Worm (Caenorhabditis elegans) whole organism, young adult: ENCODE results near the gene ubq-1.
A peak's percentile ranks its signal among the peaks of the same experiment; 100 is the strongest.

Experiments used
- B0035.1 ChIP-seq: sonication (generic microtip); optimal IDR thresholded peaks from 2 replicates; lab custom pipeline; 2016; ENCODE audit warnings: missing genetic modification characterization, mild to moderate bottlenecking, missing compliant biosample characterization, missing genotype, missing genetic modification reagents
- B0336.3 ChIP-seq: fragments of 200-800 bp; sonication (Bioruptor generic); IDR thresholded peaks from 2 replicates; pipeline ENCODE4 v1.3.6; 2022; ENCODE audit warnings: missing genetic modification characterization, missing compliant biosample characterization
- F10E7.11 ChIP-seq: sonication (generic microtip); optimal IDR thresholded peaks from 2 replicates; lab custom pipeline; 2017; ENCODE audit warnings: mild to moderate bottlenecking, missing genetic modification characterization, moderate library complexity, missing compliant biosample characterization
- F33H1.4 ChIP-seq: fragments of 200-800 bp; sonication (Bioruptor generic); IDR thresholded peaks from 2 replicates; pipeline ENCODE4 v1.3.6; 2022; ENCODE audit warnings: missing genetic modification reagents, missing genetic modification characterization, missing compliant biosample characterization
- F55B11.4 ChIP-seq: sonication (generic microtip); optimal IDR thresholded peaks from 2 replicates; lab custom pipeline; 2016; ENCODE audit warnings: missing compliant biosample characterization, missing genetic modification characterization, borderline replicate concordance; ENCODE audit not compliant: insufficient read depth
- F57C9.4 ChIP-seq: sonication (generic microtip); optimal IDR thresholded peaks from 2 replicates; lab custom pipeline; 2017; ENCODE audit warnings: mild to moderate bottlenecking, missing genetic modification characterization, missing compliant biosample characterization
- T07F8.4 ChIP-seq: sonication (generic microtip); optimal IDR thresholded peaks from 2 replicates; lab custom pipeline; 2016; ENCODE audit warnings: mild to moderate bottlenecking, missing genetic modification characterization, moderate library complexity, missing compliant biosample characterization
- Y56A3A.18 ChIP-seq: fragments of 200-800 bp; sonication (Bioruptor generic); IDR thresholded peaks from 2 replicates; pipeline ENCODE4 v1.3.6; 2022; ENCODE audit warnings: missing genetic modification reagents, missing genetic modification characterization, missing compliant biosample characterization
- Y79H2A.3 ChIP-seq: fragments of 200-800 bp; sonication (Bioruptor generic); conservative IDR thresholded peaks from 2 replicates; pipeline ENCODE4 v1.3.6; 2022; ENCODE audit warnings: missing genetic modification reagents, missing genetic modification characterization, missing compliant biosample characterization
- athp-1 ChIP-seq: sonication (generic microtip); optimal IDR thresholded peaks from 2 replicates; lab custom pipeline; 2017; ENCODE audit warnings: mild to moderate bottlenecking, missing genetic modification characterization, missing compliant biosample characterization
- attf-6 ChIP-seq: fragments of 200-800 bp; sonication (Bioruptor generic); IDR thresholded peaks from 2 replicates; pipeline ENCODE4 v1.3.6; 2022; ENCODE audit warnings: missing genetic modification reagents, missing genetic modification characterization, missing compliant biosample characterization
- bed-1 ChIP-seq: fragments of 200-800 bp; sonication (Bioruptor generic); IDR thresholded peaks from 2 replicates; pipeline ENCODE4 v1.3.6; 2022; ENCODE audit warnings: missing genetic modification reagents, missing genetic modification characterization, missing compliant biosample characterization
- ccch-3 ChIP-seq: fragments of 200-800 bp; sonication (Bioruptor generic); optimal IDR thresholded peaks from 2 replicates; lab custom pipeline; 2018; ENCODE audit warnings: mild to moderate bottlenecking, missing genetic modification characterization, missing compliant biosample characterization
- cebp-1 ChIP-seq, 2 experiments: fragments of 200-800 bp in 1 of 2; sonication (Bioruptor generic) in 1 of 2; sonication (generic microtip) in 1 of 2; IDR thresholded peaks in 1 of 2; optimal IDR thresholded peaks in 1 of 2; 2 replicates each; pipeline versions ENCODE4 v1.3.6 to Lab custom; 2017 to 2022; ENCODE audit warnings: missing compliant biosample characterization in 2 of 2, missing genetic modification characterization in 2 of 2, mild to moderate bottlenecking in 1 of 2, missing genetic modification reagents in 1 of 2, moderate library complexity in 1 of 2
- ceh-91 ChIP-seq: fragments of 200-800 bp; sonication (Bioruptor generic); IDR thresholded peaks from 2 replicates; pipeline ENCODE4 v1.3.6; 2022; ENCODE audit warnings: missing genetic modification reagents, missing genetic modification characterization, missing compliant biosample characterization
- egl-44 ChIP-seq: fragments of 200-800 bp; sonication (Bioruptor generic); IDR thresholded peaks from 2 replicates; pipeline ENCODE4 v1.3.6; 2022; ENCODE audit warnings: missing genetic modification reagents, missing genetic modification characterization, missing compliant biosample characterization
- hmg-1.2 ChIP-seq: fragments of 200-800 bp; sonication (Bioruptor generic); IDR thresholded peaks from 2 replicates; pipeline ENCODE4 v1.3.6; 2022; ENCODE audit warnings: missing genetic modification reagents, missing genetic modification characterization, missing compliant biosample characterization
- hmg-20 ChIP-seq: fragments of 200-800 bp; sonication (Bioruptor generic); IDR thresholded peaks from 2 replicates; pipeline ENCODE4 v1.3.6; 2022; ENCODE audit warnings: missing genetic modification reagents, missing genetic modification characterization, missing compliant biosample characterization
- hrde-1 ChIP-seq: sonication (generic microtip); optimal IDR thresholded peaks from 2 replicates; lab custom pipeline; 2016; ENCODE audit warnings: missing genetic modification characterization, mild to moderate bottlenecking, missing compliant biosample characterization, moderate library complexity, missing genotype, missing genetic modification reagents, borderline replicate concordance
- let-526 ChIP-seq: fragments of 200-800 bp; sonication (Bioruptor generic); IDR thresholded peaks from 2 replicates; pipeline ENCODE4 v1.3.6; 2022; ENCODE audit warnings: missing genetic modification reagents, missing genetic modification characterization, missing compliant biosample characterization
- let-607 ChIP-seq, 2 experiments: fragments of 200-800 bp in 1 of 2; sonication (Bioruptor generic) in 1 of 2; sonication (generic microtip) in 1 of 2; optimal IDR thresholded peaks; 2 replicates each; lab custom pipeline; 2016 to 2018; ENCODE audit warnings: mild to moderate bottlenecking in 2 of 2, missing compliant biosample characterization in 2 of 2, missing genetic modification characterization in 2 of 2, moderate library complexity in 2 of 2, missing genotype in 1 of 2
- lin-40 ChIP-seq: sonication (generic microtip); optimal IDR thresholded peaks from 2 replicates; lab custom pipeline; 2016; ENCODE audit warnings: missing genetic modification characterization, mild to moderate bottlenecking, missing compliant biosample characterization, missing genotype, missing genetic modification reagents
- lin-54 ChIP-seq: fragments of 200-800 bp; sonication (Bioruptor generic); optimal IDR thresholded peaks from 2 replicates; lab custom pipeline; 2018; ENCODE audit warnings: mild to moderate bottlenecking, missing genetic modification characterization, missing compliant biosample characterization
- lir-1 ChIP-seq: fragments of 200-800 bp; sonication (Bioruptor generic); conservative IDR thresholded peaks from 2 replicates; pipeline ENCODE4 v1.3.6; 2022; ENCODE audit warnings: missing genetic modification reagents, missing genetic modification characterization, missing compliant biosample characterization
- lsl-1 ChIP-seq: fragments of 200-800 bp; sonication (Bioruptor generic); optimal IDR thresholded peaks from 2 replicates; lab custom pipeline; 2018; ENCODE audit warnings: mild to moderate bottlenecking, missing genetic modification characterization, moderate library complexity, missing compliant biosample characterization
- madf-10 ChIP-seq: sonication (generic microtip); optimal IDR thresholded peaks from 2 replicates; lab custom pipeline; 2016; ENCODE audit warnings: mild to moderate bottlenecking, missing genetic modification characterization, missing compliant biosample characterization
- madf-6 ChIP-seq: fragments of 200-800 bp; sonication (Bioruptor generic); IDR thresholded peaks from 2 replicates; pipeline ENCODE4 v1.3.6; 2022; ENCODE audit warnings: missing genetic modification reagents, missing genetic modification characterization, missing compliant biosample characterization
- madf-8 ChIP-seq: fragments of 200-800 bp; sonication (Bioruptor generic); conservative IDR thresholded peaks from 2 replicates; pipeline ENCODE4 v1.3.6; 2022; ENCODE audit warnings: missing genetic modification reagents, missing genetic modification characterization, missing compliant biosample characterization
- mxl-1 ChIP-seq: sonication (generic microtip); optimal IDR thresholded peaks from 2 replicates; lab custom pipeline; 2016; ENCODE audit warnings: missing genetic modification characterization, missing compliant biosample characterization
- nhr-179 ChIP-seq: sonication (generic microtip); optimal IDR thresholded peaks from 2 replicates; lab custom pipeline; 2016; ENCODE audit warnings: mild to moderate bottlenecking, missing genetic modification characterization, missing compliant biosample characterization
- nhr-80 ChIP-seq: sonication (generic microtip); optimal IDR thresholded peaks from 2 replicates; lab custom pipeline; 2016; ENCODE audit warnings: missing genetic modification characterization, missing compliant biosample characterization
- nhr-90 ChIP-seq: sonication (generic microtip); optimal IDR thresholded peaks from 2 replicates; lab custom pipeline; 2016; ENCODE audit warnings: missing genotype, mild to moderate bottlenecking, missing genetic modification characterization, missing compliant biosample characterization
- pha-4 ChIP-seq: fragments of 150-350 bp; sonication (generic microtip); optimal IDR thresholded peaks from 2 replicates; lab custom pipeline; 2014; ENCODE audit warnings: missing biosample characterization, missing genetic modification reagents, missing genetic modification characterization
- sea-2 ChIP-seq: fragments of 200-800 bp; sonication (Bioruptor generic); IDR thresholded peaks from 2 replicates; pipeline ENCODE4 v1.3.6; 2022; ENCODE audit warnings: missing genetic modification characterization, missing compliant biosample characterization
- snpc-1.1 ChIP-seq: sonication (generic microtip); optimal IDR thresholded peaks from 2 replicates; lab custom pipeline; 2017; ENCODE audit warnings: missing genetic modification characterization, mild to moderate bottlenecking, missing compliant biosample characterization, antibody characterized with exemption, moderate library complexity, missing genotype, missing genetic modification reagents; ENCODE audit not compliant: insufficient read depth
- snpc-1.3 ChIP-seq: sonication (generic microtip); optimal IDR thresholded peaks from 2 replicates; lab custom pipeline; 2017; ENCODE audit warnings: missing genetic modification characterization, mild to moderate bottlenecking, missing compliant biosample characterization, antibody characterized with exemption, moderate library complexity, missing genotype, missing genetic modification reagents; ENCODE audit not compliant: insufficient read depth
- snpc-3.4 ChIP-seq: sonication (generic microtip); optimal IDR thresholded peaks from 2 replicates; lab custom pipeline; 2017; ENCODE audit warnings: missing genetic modification characterization, mild to moderate bottlenecking, missing compliant biosample characterization, antibody characterized with exemption, moderate library complexity, missing genotype, missing genetic modification reagents
- tlf-1 ChIP-seq: fragments of 200-800 bp; sonication (Bioruptor generic); optimal IDR thresholded peaks from 2 replicates; lab custom pipeline; 2018; ENCODE audit warnings: mild to moderate bottlenecking, missing genetic modification characterization, missing compliant biosample characterization
- unc-62 ChIP-seq: fragments of 150-350 bp; optimal IDR thresholded peaks from 2 replicates; lab custom pipeline; 2014; ENCODE audit warnings: missing biosample characterization, missing genetic modification reagents, missing genetic modification characterization
- xnd-1 ChIP-seq: sonication (generic microtip); optimal IDR thresholded peaks from 2 replicates; lab custom pipeline; 2016; ENCODE audit warnings: missing genotype, missing genetic modification reagents, missing genetic modification characterization, missing compliant biosample characterization
- zfh-2 ChIP-seq: fragments of 200-800 bp; sonication (Bioruptor generic); conservative IDR thresholded peaks from 2 replicates; pipeline ENCODE4 v1.3.6; 2022; ENCODE audit warnings: missing genetic modification reagents, missing genetic modification characterization, missing compliant biosample characterization
- ztf-26 ChIP-seq: sonication (generic microtip); optimal IDR thresholded peaks from 2 replicates; lab custom pipeline; 2017; ENCODE audit warnings: missing genetic modification characterization, missing compliant biosample characterization

ubq-1 gene

DNA sequence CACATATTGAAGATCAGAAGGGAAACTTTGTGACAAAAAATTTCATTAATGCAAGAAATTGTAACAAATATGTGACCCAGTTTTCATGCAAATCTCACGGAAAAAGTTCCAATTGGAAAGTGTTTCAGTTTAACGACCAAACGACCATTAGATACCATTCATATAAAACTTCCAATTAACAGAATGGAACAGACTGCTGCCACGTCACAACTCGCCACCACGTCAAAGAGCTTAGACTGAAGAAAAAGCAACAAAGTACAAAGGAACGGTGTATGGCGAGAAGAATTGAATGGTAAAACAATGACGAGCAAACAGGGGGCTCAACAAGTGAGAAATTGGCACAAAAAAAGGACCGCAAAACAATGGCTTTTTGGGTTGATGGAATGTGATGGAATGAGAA, 45.3 kb downstream of the ubq-1 start, which contains the start of gene T04C9.3 (continued):
- TF ChIP-seq madf-10 (tag; lab: Kevin White, UChicago) (no peak), cebp-1 (GFP tag; IDR thresholded peaks at IDR 0.05; lab: Robert Waterston, UW) (no peak), cebp-1 (tag; optimal IDR thresholded peaks at IDR 0.05; lab: Kevin White, UChicago) (no peak), ccch-3 (GFP tag; lab: Kevin White, UChicago) (no peak)

DNA sequence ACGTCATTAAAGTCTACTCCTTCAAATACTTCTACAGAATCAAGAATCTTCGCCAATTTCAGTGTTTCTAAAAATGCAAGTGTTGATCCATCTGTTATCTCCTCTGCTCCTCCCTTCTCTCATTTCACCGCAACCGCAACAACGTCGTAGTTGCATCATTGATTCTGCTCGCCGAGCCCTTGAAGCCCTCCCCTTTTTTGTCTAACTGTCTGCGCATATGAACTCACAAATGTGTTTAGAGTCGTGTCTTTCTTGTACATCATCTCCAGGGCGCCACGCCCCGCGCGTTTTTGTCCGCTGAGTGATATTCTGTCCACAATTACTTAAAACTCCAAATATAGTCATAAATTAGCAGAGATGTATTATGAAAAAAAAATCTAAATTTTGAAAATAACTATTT, 48.0 kb downstream of the ubq-1 start:
- TF ChIP-seq hrde-1 (tag; lab: Kevin White, UChicago) (no peak), Y79H2A.3 (no peak), egl-44 (GFP tag; lab: Robert Waterston, UW) (no peak), let-526 (GFP tag; lab: Robert Waterston, UW) (no peak), bed-1 (GFP tag; lab: Robert Waterston, UW) (no peak), lsl-1 (GFP tag; lab: Kevin White, UChicago) (no peak), F55B11.4 (tag; lab: Kevin White, UChicago) (no peak), nhr-90 (tag; lab: Kevin White, UChicago) (no peak), B0035.1 (tag; lab: Kevin White, UChicago) (no peak), F10E7.11 (tag; lab: Kevin White, UChicago) (no peak), Y56A3A.18 (GFP tag; lab: Robert Waterston, UW) (no peak), hmg-1.2 (GFP tag; lab: Robert Waterston, UW) (no peak), B0336.3 (GFP tag; lab: Robert Waterston, UW) (no peak), let-607 (tag; optimal IDR thresholded peaks at IDR 0.05; lab: Kevin White, UChicago) (no peak), T07F8.4 (no peak), nhr-179 (tag; lab: Kevin White, UChicago) (no peak)

DNA sequence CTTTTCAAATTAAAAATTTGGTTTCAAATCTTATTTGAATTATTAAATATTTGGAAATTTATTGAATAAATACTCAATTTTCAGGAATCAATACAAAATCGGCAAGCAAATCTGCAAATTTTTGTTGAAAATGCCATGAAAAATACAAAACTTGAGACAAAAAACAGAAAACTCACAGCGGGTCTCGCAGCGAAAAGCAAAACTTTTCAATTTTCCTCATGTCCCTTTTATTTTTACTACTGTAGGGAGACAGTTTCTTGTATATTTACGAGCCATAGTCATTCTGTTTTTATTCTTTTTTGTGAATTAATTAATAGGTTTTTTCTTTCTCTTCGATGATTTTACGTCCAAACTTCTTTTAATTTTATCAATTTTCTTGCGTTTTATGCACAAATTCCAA, 48.4 kb downstream of the ubq-1 start:
- TF ChIP-seq snpc-1.3 (tag; lab: Kevin White, UChicago) = peak; percentile 42
- no peak for TF ChIP-seq mxl-1 (tag; lab: Kevin White, UChicago)
- TF ChIP-seq unc-62 = no peak
- TF ChIP-seq ceh-91 (GFP tag; lab: Robert Waterston, UW) = peak; percentile 71
- peak; percentile 92 for TF ChIP-seq madf-6 (GFP tag; lab: Robert Waterston, UW)
- TF ChIP-seq madf-8 (GFP tag; lab: Robert Waterston, UW) = peak; percentile 73
- peak; percentile 61 for TF ChIP-seq snpc-3.4 (tag; lab: Kevin White, UChicago)
- TF ChIP-seq F33H1.4 (GFP tag; lab: Robert Waterston, UW) = peak; percentile 92
- no peak for TF ChIP-seq sea-2 (GFP tag; lab: Robert Waterston, UW)
- peak; percentile 94 for TF ChIP-seq lsl-1 (GFP tag; lab: Kevin White, UChicago)
- TF ChIP-seq xnd-1 (tag; lab: Kevin White, UChicago) = peak; percentile 87

DNA sequence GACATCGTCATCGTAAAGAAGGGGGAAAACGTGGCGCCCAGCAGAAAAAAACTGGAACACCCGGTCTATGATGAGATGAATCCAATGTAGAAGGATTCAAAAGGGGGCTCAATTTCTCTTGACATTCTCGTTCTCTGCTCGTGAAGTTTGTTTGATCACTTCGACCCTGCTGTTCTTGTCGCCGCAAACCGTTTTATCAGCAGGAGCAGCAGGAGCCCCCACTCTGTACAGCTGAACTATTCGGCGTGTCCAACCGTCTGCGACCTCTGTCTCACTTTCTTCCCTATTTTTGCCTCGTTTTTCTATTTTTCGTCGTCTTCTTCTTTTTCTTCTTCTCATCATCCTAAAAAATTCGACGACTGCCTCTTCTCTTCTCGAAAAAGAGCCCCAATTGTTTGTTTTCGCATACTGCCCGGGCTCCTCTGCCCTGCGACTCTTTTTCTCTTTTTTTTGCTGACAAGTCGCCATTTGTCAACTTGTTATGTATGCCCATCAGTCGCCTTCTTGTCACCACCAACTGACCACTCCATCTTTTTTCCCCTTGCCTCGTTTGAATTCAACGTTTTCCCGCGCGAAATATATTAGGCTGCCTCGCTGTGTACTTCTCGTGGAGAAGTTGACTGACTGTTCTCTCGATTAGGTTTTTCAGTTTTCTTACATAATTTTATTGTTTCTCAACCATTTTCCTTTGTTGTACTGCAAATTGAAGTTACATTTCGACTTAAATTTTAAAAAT, 49.1 kb downstream of the ubq-1 start:
- TF ChIP-seq snpc-1.1 (tag; lab: Kevin White, UChicago) = no peak
- no peak for TF ChIP-seq lir-1 (GFP tag; lab: Robert Waterston, UW)
- 0 out of 2 replicates have a peak, but pooled peaks have one; percentile 6 for TF ChIP-seq hmg-1.2 (GFP tag; lab: Robert Waterston, UW)
- no peak for TF ChIP-seq F57C9.4
- TF ChIP-seq zfh-2 (GFP tag; lab: Robert Waterston, UW) = peak; percentile 58; the same call in 1 of the 2 replicates
- TF ChIP-seq athp-1 (tag; lab: Kevin White, UChicago) = no peak
- no peak for TF ChIP-seq lin-40 (tag; lab: Kevin White, UChicago)
- TF ChIP-seq nhr-80 (tag; lab: Kevin White, UChicago) = peak; percentile 74
- TF ChIP-seq xnd-1 (tag; lab: Kevin White, UChicago) = no peak
- TF ChIP-seq tlf-1 = no peak
- no peak for TF ChIP-seq ztf-26 (tag; lab: Kevin White, UChicago)
- TF ChIP-seq lin-54 (GFP tag; lab: Kevin White, UChicago) = peak; percentile 12
- TF ChIP-seq pha-4 = no peak
- TF ChIP-seq attf-6 (GFP tag; lab: Robert Waterston, UW) = no peak
- no peak for TF ChIP-seq hmg-20 (GFP tag; lab: Robert Waterston, UW)
